Worm (Caenorhabditis elegans): ENCODE data around the gene Y57G7A.11.
A peak's percentile ranks its signal among the peaks of the same experiment; 100 is the strongest.

Gene Y57G7A.11

DNA sequence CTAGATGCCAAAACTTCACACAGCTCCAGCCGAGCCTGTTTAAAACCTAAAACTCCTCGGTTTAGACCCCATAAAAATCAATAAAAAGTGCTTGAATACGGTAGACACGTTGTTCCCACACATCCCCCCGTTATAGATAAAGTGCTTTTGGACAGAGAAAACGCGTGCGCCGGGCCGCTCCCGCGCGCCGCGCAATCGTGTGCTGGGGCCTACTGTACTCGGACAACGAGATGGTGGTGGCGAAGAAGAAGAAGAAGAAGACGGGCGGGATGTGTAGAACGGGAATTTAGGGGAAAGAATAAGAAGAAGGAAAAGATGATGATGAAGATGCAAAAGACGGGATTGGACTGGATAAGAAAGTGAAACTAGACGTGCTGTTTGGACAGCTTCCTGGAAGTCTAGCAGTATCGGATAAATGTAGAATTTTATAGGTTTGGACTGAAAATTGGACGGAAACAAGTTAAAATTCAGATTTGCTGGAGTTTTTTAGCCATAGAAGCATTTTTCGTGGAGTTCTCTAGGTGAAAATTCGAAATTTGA is 32.2 kb downstream of the Y57G7A.11 start:
- TF ChIP-seq sptf-1 (tag; optimal IDR thresholded peaks at IDR 0.05) (peak; percentile 20), elt-1 (tag; optimal IDR thresholded peaks at IDR 0.05; ENCODE audit: borderline replicate concordance, insufficient read depth) (peak; percentile 9), blmp-1 (tag; optimal IDR thresholded peaks at IDR 0.05) (peak; percentile 26), hlh-1 (tag; optimal IDR thresholded peaks at IDR 0.05) (no peak), bed-3 (GFP tag; optimal IDR thresholded peaks at IDR 0.05) (no peak), ceh-43 (GFP tag; optimal IDR thresholded peaks at IDR 0.05) (no peak), nhr-2 (tag; optimal IDR thresholded peaks at IDR 0.05) (no peak), tbx-8 (GFP tag; optimal IDR thresholded peaks at IDR 0.05) (no peak)

DNA sequence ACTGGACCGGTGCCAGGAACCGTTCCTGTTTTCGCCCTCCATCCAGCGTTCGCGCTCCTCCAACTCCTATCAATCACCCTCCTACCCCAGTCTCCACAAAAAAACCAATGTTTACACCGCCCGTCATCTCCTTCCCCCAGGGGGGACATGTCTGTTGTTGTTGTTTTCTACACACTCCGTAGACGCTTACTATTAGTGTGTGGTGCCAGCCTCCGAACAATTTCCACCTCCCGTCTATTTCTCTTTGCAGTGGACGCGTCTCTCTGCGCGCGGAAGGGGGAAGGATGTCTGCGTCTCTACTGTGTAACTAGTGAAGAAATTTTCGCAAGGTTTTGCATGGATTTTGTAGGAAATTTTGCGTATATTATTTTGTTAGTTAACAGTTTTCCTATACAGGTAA is 34.2 kb downstream of the Y57G7A.11 start:
- no peak for TF ChIP-seq lin-13 (tag; optimal IDR thresholded peaks at IDR 0.05)
- no peak for TF ChIP-seq tbx-8 (GFP tag; optimal IDR thresholded peaks at IDR 0.05)
- no peak for TF ChIP-seq elt-3 (tag; optimal IDR thresholded peaks at IDR 0.05)
- TF ChIP-seq bed-3 (GFP tag; optimal IDR thresholded peaks at IDR 0.05), result no peak
- no peak for TF ChIP-seq unc-120 (tag; optimal IDR thresholded peaks at IDR 0.05; ENCODE audit: poor library complexity, severe bottlenecking)
- TF ChIP-seq flh-1 (GFP tag; optimal IDR thresholded peaks at IDR 0.05), result no peak
- TF ChIP-seq ceh-43 (GFP tag; optimal IDR thresholded peaks at IDR 0.05), result no peak
- TF ChIP-seq ces-1 (GFP tag; optimal IDR thresholded peaks at IDR 0.05), result peak; percentile 60
- TF ChIP-seq ceh-39 (tag; optimal IDR thresholded peaks at IDR 0.05), result no peak
- TF ChIP-seq nhr-2 (tag; optimal IDR thresholded peaks at IDR 0.05), result no peak
- TF ChIP-seq ceh-83 (GFP tag; optimal IDR thresholded peaks at IDR 0.05), result no peak
- no peak for TF ChIP-seq nhr-28 (tag; optimal IDR thresholded peaks at IDR 0.05)
- TF ChIP-seq ztf-11 (tag; optimal IDR thresholded peaks at IDR 0.05), result peak; percentile 26
- TF ChIP-seq nhr-12 (tag; optimal IDR thresholded peaks at IDR 0.05), result no peak
- TF ChIP-seq lin-32 (GFP tag; optimal IDR thresholded peaks at IDR 0.05), result no peak
- TF ChIP-seq elt-1 (tag; optimal IDR thresholded peaks at IDR 0.05; ENCODE audit: borderline replicate concordance, insufficient read depth), result no peak
- no peak for TF ChIP-seq nhr-76 (tag; optimal IDR thresholded peaks at IDR 0.05)
- no peak for TF ChIP-seq M03D4.4 (tag; optimal IDR thresholded peaks at IDR 0.05)
- TF ChIP-seq pha-4 (tag; optimal IDR thresholded peaks at IDR 0.05), result peak; percentile 20
- TF ChIP-seq zip-8 (tag; optimal IDR thresholded peaks at IDR 0.05), result no peak
- peak; percentile 7 for TF ChIP-seq mls-2 (tag; optimal IDR thresholded peaks at IDR 0.05)
- peak; percentile 32 for TF ChIP-seq ham-2 (GFP tag; optimal IDR thresholded peaks at IDR 0.05)
- no peak for TF ChIP-seq nhr-237 (tag; optimal IDR thresholded peaks at IDR 0.05)
- TF ChIP-seq sptf-1 (tag; optimal IDR thresholded peaks at IDR 0.05), result no peak
- TF ChIP-seq snpc-4 (tag; optimal IDR thresholded peaks at IDR 0.05), result no peak
- TF ChIP-seq lsy-2 (tag; optimal IDR thresholded peaks at IDR 0.05), result peak; percentile 21
- TF ChIP-seq blmp-1 (tag; optimal IDR thresholded peaks at IDR 0.05), result no peak
- no peak for TF ChIP-seq mab-5 (tag; optimal IDR thresholded peaks at IDR 0.05)
- peak; percentile 41 for TF ChIP-seq unc-62 (GFP tag; optimal IDR thresholded peaks at IDR 0.05)
- TF ChIP-seq cnd-1 (tag; optimal IDR thresholded peaks at IDR 0.05), result no peak
- no peak for TF ChIP-seq unc-39 (tag; optimal IDR thresholded peaks at IDR 0.05)
- peak; percentile 39 for TF ChIP-seq mep-1 (tag; optimal IDR thresholded peaks at IDR 0.05)
- TF ChIP-seq hlh-1 (tag; optimal IDR thresholded peaks at IDR 0.05), result peak; percentile 31
- TF ChIP-seq sem-2 (GFP tag; optimal IDR thresholded peaks at IDR 0.05), result no peak
- TF ChIP-seq drap-1 (GFP tag; optimal IDR thresholded peaks at IDR 0.05), result no peak

DNA sequence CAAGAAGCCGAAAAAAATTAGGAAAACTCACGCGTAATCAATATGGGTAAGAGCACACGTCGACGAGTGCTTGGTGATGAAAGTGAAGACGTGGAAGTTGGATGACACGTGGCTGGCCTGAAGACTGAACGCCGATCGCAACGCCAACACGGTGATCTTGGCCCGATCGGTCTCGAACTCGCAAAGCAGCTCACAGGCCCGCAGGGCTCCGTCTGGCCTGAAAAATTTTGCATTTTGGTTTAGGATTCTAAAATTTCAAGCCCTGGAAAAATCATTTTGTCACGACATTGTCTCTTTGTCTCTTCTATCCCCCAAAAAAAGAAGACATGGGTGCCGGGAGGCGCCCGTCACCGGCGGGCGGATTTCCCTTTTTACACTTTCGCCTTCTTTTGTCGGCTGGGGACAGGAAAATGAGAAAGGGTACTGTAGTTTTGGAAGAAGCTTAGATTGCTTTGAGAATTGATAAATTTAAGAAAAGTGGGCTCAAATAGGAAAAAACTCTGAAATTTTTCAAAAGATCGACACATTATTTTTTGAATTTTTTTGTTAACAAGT is 35.4 kb downstream of the Y57G7A.11 start:
- TF ChIP-seq bed-3 (GFP tag; optimal IDR thresholded peaks at IDR 0.05) (no peak), blmp-1 (tag; optimal IDR thresholded peaks at IDR 0.05) (peak; percentile 7)

DNA sequence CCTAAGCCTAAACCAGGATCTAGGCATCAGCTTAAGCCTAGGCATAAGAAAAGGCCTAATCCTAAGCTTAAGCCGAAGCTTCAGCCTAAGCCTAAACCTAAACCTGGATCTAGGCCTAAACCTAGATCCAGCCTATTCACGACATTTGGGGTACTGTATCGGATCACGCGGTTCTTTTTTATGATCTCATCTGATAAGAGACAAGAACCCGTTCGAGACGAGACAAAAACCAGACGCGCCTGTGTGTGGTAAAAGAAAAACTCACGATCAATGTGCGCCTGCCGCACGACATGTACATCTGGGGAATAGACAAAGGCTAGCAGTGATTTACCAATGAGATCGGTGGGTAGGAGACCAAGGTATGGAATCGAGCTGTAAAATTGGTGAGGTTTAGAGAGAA is 36.2 kb downstream of the Y57G7A.11 start:
- no peak for TF ChIP-seq lin-32 (GFP tag; optimal IDR thresholded peaks at IDR 0.05)
- TF ChIP-seq elt-3 (tag; optimal IDR thresholded peaks at IDR 0.05), result no peak
- TF ChIP-seq sptf-1 (tag; optimal IDR thresholded peaks at IDR 0.05), result no peak
- TF ChIP-seq ceh-83 (GFP tag; optimal IDR thresholded peaks at IDR 0.05), result no peak
- TF ChIP-seq bed-3 (GFP tag; optimal IDR thresholded peaks at IDR 0.05), result no peak
- no peak for TF ChIP-seq nhr-237 (tag; optimal IDR thresholded peaks at IDR 0.05)
- TF ChIP-seq M03D4.4 (tag; optimal IDR thresholded peaks at IDR 0.05), result no peak
- TF ChIP-seq flh-1 (GFP tag; optimal IDR thresholded peaks at IDR 0.05), result no peak
- TF ChIP-seq pha-4 (tag; optimal IDR thresholded peaks at IDR 0.05), result no peak
- TF ChIP-seq hlh-1 (tag; optimal IDR thresholded peaks at IDR 0.05), result no peak
- TF ChIP-seq nhr-76 (tag; optimal IDR thresholded peaks at IDR 0.05), result no peak
- TF ChIP-seq snpc-4 (tag; optimal IDR thresholded peaks at IDR 0.05), result no peak
- no peak for TF ChIP-seq mab-5 (tag; optimal IDR thresholded peaks at IDR 0.05)
- TF ChIP-seq ztf-11 (tag; optimal IDR thresholded peaks at IDR 0.05), result no peak
- no peak for TF ChIP-seq ceh-39 (tag; optimal IDR thresholded peaks at IDR 0.05)
- no peak for TF ChIP-seq nhr-28 (tag; optimal IDR thresholded peaks at IDR 0.05)
- TF ChIP-seq drap-1 (GFP tag; optimal IDR thresholded peaks at IDR 0.05), result no peak
- no peak for TF ChIP-seq mep-1 (tag; optimal IDR thresholded peaks at IDR 0.05)

Measured in whole organism, mixed stage, embryonic.